Fruit fly (Drosophila melanogaster): ENCODE results near the gene Sdic3.

Sdic3 gene

dm6 chrX:20159679-20160140 is 34.3 kb downstream of the Sdic3 start, which contains the start of gene Rab35 (continued):
- TF ChIP-seq pzg (GFP tag; optimal IDR thresholded peaks at IDR 0.05) (peak; percentile 77), sim (GFP tag; IDR thresholded peaks at IDR 0.05) (no peak), fd96Cb (tag; optimal IDR thresholded peaks at IDR 0.05) (no peak), Ada2b (GFP tag; IDR thresholded peaks at IDR 0.05) (no peak), gt (GFP tag; IDR thresholded peaks at IDR 0.05) (no peak), CG17912 (GFP tag; optimal IDR thresholded peaks at IDR 0.05) (no peak), BEAF-32 (GFP tag; optimal IDR thresholded peaks at IDR 0.05) (peak; percentile 96), Bteb2 (GFP tag; optimal IDR thresholded peaks at IDR 0.05) (no peak), nau (GFP tag; optimal IDR thresholded peaks at IDR 0.05) (no peak), bab2 (GFP tag; optimal IDR thresholded peaks at IDR 0.05) (no peak), sens (GFP tag) (no peak), bsh (GFP tag; optimal IDR thresholded peaks at IDR 0.05) (no peak), NC2β (GFP tag; optimal IDR thresholded peaks at IDR 0.05) (no peak), CG11695 (GFP tag; IDR thresholded peaks at IDR 0.05) (no peak), CG9932 (GFP tag; IDR thresholded peaks at IDR 0.05) (peak; percentile 60), CG1529 (GFP tag; optimal IDR thresholded peaks at IDR 0.05) (no peak), otp (GFP tag; IDR thresholded peaks at IDR 0.05) (no peak), bowl (GFP tag; IDR thresholded peaks at IDR 0.05) (no peak), Dbx (GFP tag; IDR thresholded peaks at IDR 0.05) (peak; percentile 41; the same call in 1 of the 3 replicates), Xrp1 (GFP tag; IDR thresholded peaks at IDR 0.05) (0 out of 2 replicates have a peak, but pooled peaks have one; percentile 10), pan (optimal IDR thresholded peaks at IDR 0.05) (no peak), pan (GFP tag; optimal IDR thresholded peaks at IDR 0.05 in 1 of 2, IDR thresholded peaks at IDR 0.05 in 1 of 2) (no peak), CG7928 (GFP tag; optimal IDR thresholded peaks at IDR 0.05) (no peak), h (optimal IDR thresholded peaks at IDR 0.05) (no peak), Sry-β (GFP tag; optimal IDR thresholded peaks at IDR 0.05) (no peak), CG13775 (GFP tag; optimal IDR thresholded peaks at IDR 0.05) (no peak), tna (GFP tag; IDR thresholded peaks at IDR 0.05; ENCODE audit: partially characterized antibody) (peak; percentile 80), CG17568 (GFP tag; optimal IDR thresholded peaks at IDR 0.05) (no peak), CG12299 (tag; optimal IDR thresholded peaks at IDR 0.05) (no peak), CG10366 (GFP tag; IDR thresholded peaks at IDR 0.05) (no peak), CG9437 (GFP tag; optimal IDR thresholded peaks at IDR 0.05) (no peak), insv (GFP tag; optimal IDR thresholded peaks at IDR 0.05) (no peak), CG31365 (tag; optimal IDR thresholded peaks at IDR 0.05) (no peak), CG18619 (GFP tag; optimal IDR thresholded peaks at IDR 0.05) (no peak), tll (GFP tag; optimal IDR thresholded peaks at IDR 0.05) (no peak), hth (optimal IDR thresholded peaks at IDR 0.05) (no peak), tgo (GFP tag; IDR thresholded peaks at IDR 0.05) (no peak), sob (GFP tag; IDR thresholded peaks at IDR 0.05) (peak; percentile 5; the same call in 1 of the 2 replicates), CG6689 (GFP tag; IDR thresholded peaks at IDR 0.05) (no peak), CG18476 (GFP tag; optimal IDR thresholded peaks at IDR 0.05) (peak; percentile 28), Gug (GFP tag; IDR thresholded peaks at IDR 0.05) (peak; percentile 25; the same call in 1 of the 4 replicates), oc (tag; optimal IDR thresholded peaks at IDR 0.05) (no peak), scrt (GFP tag; optimal IDR thresholded peaks at IDR 0.05) (no peak), tin (GFP tag; optimal IDR thresholded peaks at IDR 0.05) (peak; percentile 18), yki (optimal IDR thresholded peaks at IDR 0.05) (no peak), CG15479 (GFP tag; optimal IDR thresholded peaks at IDR 0.05) (no peak), zen2 (GFP tag; IDR thresholded peaks at IDR 0.05; ENCODE audit: partially characterized antibody) (peak; percentile 90), CG18599 (GFP tag; optimal IDR thresholded peaks at IDR 0.05) (no peak), rib (GFP tag; IDR thresholded peaks at IDR 0.05) (no peak), Atf3 (GFP tag; optimal IDR thresholded peaks at IDR 0.05) (no peak), HHEX (GFP tag; optimal IDR thresholded peaks at IDR 0.05) (no peak), z (GFP tag; IDR thresholded peaks at IDR 0.05) (no peak)
